Worm (Caenorhabditis elegans) whole organism, L1 larva: ENCODE results near the gene lite-1.

ENCODE experiments used
- C16A3.4 ChIP-seq: fragments of 150-350 bp; optimal IDR thresholded peaks from 2 replicates; lab custom pipeline; 2014; ENCODE audit warnings: missing biosample characterization, missing genetic modification characterization
- C34B4.2 ChIP-seq: sonication (generic microtip); optimal IDR thresholded peaks from 2 replicates; lab custom pipeline; 2017; ENCODE audit warnings: mild to moderate bottlenecking, missing genetic modification characterization, missing compliant biosample characterization
- F16B12.6 ChIP-seq: fragments of 150-350 bp; optimal IDR thresholded peaks from 2 replicates; lab custom pipeline; 2014; ENCODE audit warnings: missing biosample characterization, missing genetic modification characterization
- alr-1 ChIP-seq: fragments of 200-800 bp; sonication (Bioruptor generic); optimal IDR thresholded peaks from 2 replicates; lab custom pipeline; 2018; ENCODE audit warnings: borderline replicate concordance, mild to moderate bottlenecking, missing genetic modification characterization, missing compliant biosample characterization
- ama-1 ChIP-seq: fragments of 150-350 bp; optimal IDR thresholded peaks from 2 replicates; lab custom pipeline; 2014
- blmp-1 ChIP-seq: fragments of 150-350 bp; optimal IDR thresholded peaks from 2 replicates; lab custom pipeline; 2014; ENCODE audit warnings: missing biosample characterization, missing genetic modification characterization
- ceh-8 ChIP-seq: fragments of 200-800 bp; sonication (Bioruptor generic); optimal IDR thresholded peaks from 2 replicates; lab custom pipeline; 2018; ENCODE audit warnings: mild to moderate bottlenecking, missing genetic modification characterization, moderate library complexity, missing compliant biosample characterization
- ceh-88 ChIP-seq: fragments of 200-800 bp; sonication (Bioruptor generic); IDR thresholded peaks from 2 replicates; pipeline ENCODE4 v1.3.6; 2022; ENCODE audit warnings: missing genetic modification characterization, missing compliant biosample characterization
- efl-1 ChIP-seq, 4 experiments: fragments of 150-350 bp; optimal IDR thresholded peaks in 3 of 4; peaks in 1 of 4; 1 replicate in 1 of 4; 2 replicates in 3 of 4; lab custom pipeline; 2014; ENCODE audit warnings: missing biosample characterization in 2 of 4, missing genetic modification characterization in 2 of 4, missing genetic modification reagents in 2 of 4
- egl-27 ChIP-seq, 2 experiments: fragments of 150-350 bp in 1 of 2; sonication (generic microtip); optimal IDR thresholded peaks; 3 replicates each; lab custom pipeline; 2017 to 2018; ENCODE audit warnings: missing biosample characterization in 2 of 2, missing genetic modification characterization in 2 of 2, missing genetic modification reagents in 2 of 2
- elt-2 ChIP-seq: sonication (generic microtip); optimal IDR thresholded peaks from 2 replicates; lab custom pipeline; 2016; ENCODE audit warnings: missing genetic modification characterization, mild to moderate bottlenecking, inconsistent platforms, missing compliant biosample characterization, missing genetic modification reagents
- elt-3 ChIP-seq, 6 experiments: fragments of 150-350 bp in 1 of 6; sonication (generic microtip); optimal IDR thresholded peaks; 2 replicates each; lab custom pipeline; 2017 to 2018; ENCODE audit warnings: missing biosample characterization in 6 of 6, missing genetic modification characterization in 6 of 6, inconsistent platforms in 1 of 6
- fkh-10 ChIP-seq: sonication (generic microtip); optimal IDR thresholded peaks from 2 replicates; lab custom pipeline; 2017; ENCODE audit warnings: missing biosample characterization, missing genetic modification reagents, missing genetic modification characterization
- hlh-4 ChIP-seq: sonication (generic microtip); optimal IDR thresholded peaks from 2 replicates; lab custom pipeline; 2016; ENCODE audit warnings: mild to moderate bottlenecking, missing genetic modification characterization, missing compliant biosample characterization
- irx-1 ChIP-seq: sonication (generic microtip); optimal IDR thresholded peaks from 2 replicates; lab custom pipeline; 2016; ENCODE audit warnings: missing genetic modification characterization, missing compliant biosample characterization
- isw-1 ChIP-seq: fragments of 200-800 bp; sonication (Bioruptor generic); IDR thresholded peaks from 2 replicates; pipeline ENCODE4 v1.3.6; 2022; ENCODE audit warnings: missing genetic modification characterization, missing compliant biosample characterization
- lin-13 ChIP-seq: fragments of 150-350 bp; optimal IDR thresholded peaks from 2 replicates; lab custom pipeline; 2014; ENCODE audit warnings: missing biosample characterization, missing genetic modification reagents, missing genetic modification characterization
- lin-14 ChIP-seq: fragments of 200-800 bp; sonication (Bioruptor generic); optimal IDR thresholded peaks from 2 replicates; lab custom pipeline; 2018; ENCODE audit warnings: mild to moderate bottlenecking, missing genetic modification characterization, moderate library complexity, missing compliant biosample characterization
- lsy-2 ChIP-seq, 2 experiments: fragments of 150-350 bp; optimal IDR thresholded peaks; 2 replicates each; lab custom pipeline; 2014; ENCODE audit warnings: missing biosample characterization in 2 of 2, missing genetic modification characterization in 2 of 2
- mdl-1 ChIP-seq, 2 experiments: fragments of 150-350 bp; optimal IDR thresholded peaks; 2 replicates each; lab custom pipeline; 2014 to 2017; ENCODE audit warnings: missing biosample characterization in 2 of 2, missing genetic modification characterization in 2 of 2, inconsistent platforms in 1 of 2
- mep-1 ChIP-seq: fragments of 150-350 bp; optimal IDR thresholded peaks from 2 replicates; lab custom pipeline; 2014; ENCODE audit warnings: missing biosample characterization, missing genetic modification characterization
- nhr-12 ChIP-seq: sonication (generic microtip); optimal IDR thresholded peaks from 2 replicates; lab custom pipeline; 2017; ENCODE audit warnings: missing biosample characterization, missing genetic modification characterization
- nhr-20 ChIP-seq: sonication (generic microtip); optimal IDR thresholded peaks from 2 replicates; lab custom pipeline; 2016; ENCODE audit warnings: mild to moderate bottlenecking, missing genetic modification characterization, missing compliant biosample characterization
- nhr-237 ChIP-seq: fragments of 150-350 bp; optimal IDR thresholded peaks from 2 replicates; lab custom pipeline; 2014; ENCODE audit warnings: missing biosample characterization, missing genetic modification characterization
- nhr-47 ChIP-seq: sonication (generic microtip); optimal IDR thresholded peaks from 2 replicates; lab custom pipeline; 2016; ENCODE audit warnings: mild to moderate bottlenecking, missing genetic modification characterization, moderate library complexity, missing compliant biosample characterization
- nhr-76 ChIP-seq: sonication (generic microtip); optimal IDR thresholded peaks from 2 replicates; lab custom pipeline; 2017; ENCODE audit warnings: missing biosample characterization, missing genetic modification characterization
- nhr-77 ChIP-seq: fragments of 150-350 bp; optimal IDR thresholded peaks from 2 replicates; lab custom pipeline; 2014; ENCODE audit warnings: missing biosample characterization, missing genetic modification characterization
- nhr-84 ChIP-seq: sonication (generic microtip); optimal IDR thresholded peaks from 2 replicates; lab custom pipeline; 2017; ENCODE audit warnings: missing biosample characterization, missing genetic modification characterization
- nhr-90 ChIP-seq: sonication (generic microtip); optimal IDR thresholded peaks from 2 replicates; lab custom pipeline; 2016; ENCODE audit warnings: mild to moderate bottlenecking, missing genetic modification characterization, missing compliant biosample characterization; ENCODE audit not compliant: poor library complexity
- pax-3 ChIP-seq: fragments of 200-800 bp; sonication (Bioruptor generic); optimal IDR thresholded peaks from 2 replicates; lab custom pipeline; 2018; ENCODE audit warnings: mild to moderate bottlenecking, missing genetic modification characterization, moderate library complexity, missing compliant biosample characterization
- pqm-1 ChIP-seq: sonication (generic microtip); optimal IDR thresholded peaks from 3 replicates; lab custom pipeline; 2017; ENCODE audit warnings: missing biosample characterization, missing genetic modification characterization
- rnt-1 ChIP-seq: sonication (generic microtip); optimal IDR thresholded peaks from 2 replicates; lab custom pipeline; 2016; ENCODE audit warnings: mild to moderate bottlenecking, missing genetic modification characterization, moderate library complexity, missing compliant biosample characterization
- snpc-4 ChIP-seq: fragments of 150-350 bp; optimal IDR thresholded peaks from 2 replicates; lab custom pipeline; 2014; ENCODE audit warnings: missing biosample characterization, missing genetic modification characterization
- snu-23 ChIP-seq: sonication (generic microtip); optimal IDR thresholded peaks from 2 replicates; lab custom pipeline; 2016; ENCODE audit warnings: missing genetic modification characterization, missing compliant biosample characterization
- sptf-1 ChIP-seq: fragments of 150-350 bp; optimal IDR thresholded peaks from 2 replicates; lab custom pipeline; 2014; ENCODE audit warnings: missing biosample characterization, missing genetic modification characterization
- swsn-7 ChIP-seq: sonication (generic microtip); optimal IDR thresholded peaks from 2 replicates; lab custom pipeline; 2016; ENCODE audit warnings: missing genetic modification characterization, missing compliant biosample characterization
- unc-30 ChIP-seq: sonication (generic microtip); optimal IDR thresholded peaks from 2 replicates; lab custom pipeline; 2017; ENCODE audit warnings: missing biosample characterization, missing genetic modification characterization
- unc-98 ChIP-seq: fragments of 200-800 bp; sonication (Bioruptor generic); IDR thresholded peaks from 2 replicates; pipeline ENCODE4 v1.3.6; 2022; ENCODE audit warnings: missing genetic modification characterization, missing compliant biosample characterization
- vab-15 ChIP-seq: sonication (generic microtip); optimal IDR thresholded peaks from 2 replicates; lab custom pipeline; 2017; ENCODE audit warnings: missing genotype, mild to moderate bottlenecking, missing genetic modification characterization, missing compliant biosample characterization
- ztf-11 ChIP-seq, 2 experiments: sonication (generic microtip); optimal IDR thresholded peaks; 2 replicates each; lab custom pipeline; 2016 to 2017; ENCODE audit warnings: missing genetic modification characterization in 2 of 2, missing biosample characterization in 1 of 2, missing compliant biosample characterization in 1 of 2

The lite-1 gene

ce11 chrX:6253899-6254670, 23.5 kb upstream of the lite-1 start (continued):
- peak; percentile 57 for TF ChIP-seq nhr-90 (tag; lab: Kevin White, UChicago)
- peak; percentile 30 for TF ChIP-seq C16A3.4 (tag; lab: Kevin White, UChicago)
- peak; percentile 31 for TF ChIP-seq nhr-77 (tag; lab: Kevin White, UChicago)
- TF ChIP-seq mep-1 (tag; lab: Kevin White, UChicago) = peak; percentile 69
- no peak for TF ChIP-seq isw-1
- no peak for TF ChIP-seq unc-98
- no peak for TF ChIP-seq F16B12.6 (tag; lab: Kevin White, UChicago)
- peak; percentile 43 for TF ChIP-seq lin-13
- no peak for TF ChIP-seq nhr-237 (tag; lab: Kevin White, UChicago)
- TF ChIP-seq efl-1 (optimal IDR thresholded peaks at IDR 0.05; lab: Kevin White, UChicago) = peak; percentile 16 to 19
- TF ChIP-seq efl-1 (GFP tag; optimal IDR thresholded peaks at IDR 0.05 in 1 of 2; lab: Kevin White, UChicago) = peak in 1 of 2 experiments; percentile 85
- peak; percentile 43 for TF ChIP-seq elt-2 (tag; lab: Kevin White, UChicago)

ce11 chrX:6253566-6253898, 23.0 kb upstream of the lite-1 start:
- no peak for TF ChIP-seq egl-27 (tag; optimal IDR thresholded peaks at IDR 0.05; lab: Kevin White, UChicago)
- TF ChIP-seq mep-1 (tag; lab: Kevin White, UChicago) = peak; percentile 36
- TF ChIP-seq snu-23 (GFP tag; lab: Kevin White, UChicago) = peak; percentile 19
- TF ChIP-seq lin-14 (GFP tag; lab: Kevin White, UChicago) = no peak
- TF ChIP-seq lsy-2 (tag; optimal IDR thresholded peaks at IDR 0.05; lab: Kevin White, UChicago) = peak in 1 of 2 experiments; percentile 37

- no peak for TF ChIP-seq efl-1 (optimal IDR thresholded peaks at IDR 0.05; lab: Kevin White, UChicago)
- TF ChIP-seq efl-1 (GFP tag; optimal IDR thresholded peaks at IDR 0.05 in 1 of 2; lab: Kevin White, UChicago) = peak in 1 of 2 experiments; percentile 50
- TF ChIP-seq rnt-1 (tag; lab: Kevin White, UChicago) = peak; percentile 16
- no peak for TF ChIP-seq sptf-1 (tag; lab: Kevin White, UChicago)
- TF ChIP-seq ceh-88 (GFP tag; lab: Robert Waterston, UW) = peak; percentile 17
- TF ChIP-seq, all 84 proteins: peak for 3
These were observed 22.6 kb upstream of the lite-1 start for ce11 chrX:6253160-6253559.

- TF ChIP-seq rnt-1 (tag; lab: Kevin White, UChicago) = peak; percentile 9
- peak; percentile 11 for TF ChIP-seq nhr-20 (tag; lab: Kevin White, UChicago)
- TF ChIP-seq snpc-4 (tag; lab: Kevin White, UChicago) = no peak
- peak; percentile 3 for TF ChIP-seq swsn-7 (tag; lab: Kevin White, UChicago)
- no peak for TF ChIP-seq mdl-1 (tag; optimal IDR thresholded peaks at IDR 0.05; lab: Kevin White, UChicago)
These were observed 22.2 kb upstream of the lite-1 start for ce11 chrX:6252752-6253151.

ce11 chrX:6251947-6252617, 21.5 kb upstream of the lite-1 start:
- TF ChIP-seq nhr-47 (tag; lab: Kevin White, UChicago) (peak; percentile 78), lsy-2 (tag; optimal IDR thresholded peaks at IDR 0.05; lab: Kevin White, UChicago) (peak in 1 of 2 experiments; percentile 27), mdl-1 (tag; optimal IDR thresholded peaks at IDR 0.05; lab: Kevin White, UChicago) (peak in 1 of 2 experiments; percentile 34), rnt-1 (tag; lab: Kevin White, UChicago) (peak; percentile 68), pqm-1 (tag; lab: Kevin White, UChicago) (no peak), nhr-77 (tag; lab: Kevin White, UChicago) (peak; percentile 20), alr-1 (tag; lab: Kevin White, UChicago) (no peak), nhr-84 (tag; lab: Kevin White, UChicago) (no peak), snu-23 (GFP tag; lab: Kevin White, UChicago) (peak; percentile 73), nhr-12 (tag; lab: Kevin White, UChicago) (no peak), F16B12.6 (tag; lab: Kevin White, UChicago) (no peak), C34B4.2 (tag; lab: Kevin White, UChicago) (no peak), vab-15 (tag; lab: Kevin White, UChicago) (no peak), nhr-237 (tag; lab: Kevin White, UChicago) (no peak), nhr-76 (no peak), hlh-4 (no peak), ama-1 (lab: Kevin White, UChicago) (peak; percentile 98), ceh-8 (peak; percentile 14), mep-1 (tag; lab: Kevin White, UChicago) (no peak), pax-3 (no peak), ztf-11 (tag; optimal IDR thresholded peaks at IDR 0.05; lab: Kevin White, UChicago) (peak in 1 of 2 experiments; percentile 43), fkh-10 (GFP tag; lab: Kevin White, UChicago) (no peak), irx-1 (tag; lab: Kevin White, UChicago) (peak; percentile 65), blmp-1 (tag; lab: Kevin White, UChicago) (no peak), elt-3 (tag; optimal IDR thresholded peaks at IDR 0.05; lab: Kevin White, UChicago) (peak in 1 of 6 experiments; percentile 16), lin-14 (GFP tag; lab: Kevin White, UChicago) (peak; percentile 46), unc-30 (tag; lab: Kevin White, UChicago) (no peak)
